Worm (Caenorhabditis elegans) whole organism, young adult: ENCODE data around the gene C49C3.20.

Experiments
- F23B12.7 ChIP-seq: sonication (generic microtip); optimal IDR thresholded peaks from 2 replicates; lab custom pipeline; 2017; ENCODE audit warnings: missing genetic modification characterization, mild to moderate bottlenecking, missing compliant biosample characterization, antibody characterized with exemption, moderate library complexity; ENCODE audit not compliant: insufficient read depth
- F37B4.10 ChIP-seq: fragments of 200-800 bp; sonication (Bioruptor generic); IDR thresholded peaks from 2 replicates; pipeline ENCODE4 v1.3.6; 2022; ENCODE audit warnings: missing genetic modification characterization, missing compliant biosample characterization
- F49E8.2 ChIP-seq: sonication (generic microtip); optimal IDR thresholded peaks from 3 replicates; lab custom pipeline; 2017; ENCODE audit warnings: missing genetic modification characterization, mild to moderate bottlenecking, missing compliant biosample characterization, antibody characterized with exemption, moderate library complexity; ENCODE audit not compliant: insufficient read depth
- F52B5.7 ChIP-seq: sonication (generic microtip); optimal IDR thresholded peaks from 2 replicates; lab custom pipeline; 2016; ENCODE audit warnings: mild to moderate bottlenecking, missing genetic modification characterization, missing compliant biosample characterization
- F55B11.4 ChIP-seq: sonication (generic microtip); optimal IDR thresholded peaks from 2 replicates; lab custom pipeline; 2016; ENCODE audit warnings: missing compliant biosample characterization, missing genetic modification characterization, borderline replicate concordance; ENCODE audit not compliant: insufficient read depth
- Y53G8AR.9 ChIP-seq: fragments of 200-800 bp; sonication (Bioruptor generic); conservative IDR thresholded peaks from 2 replicates; pipeline ENCODE4 v1.3.6; 2022; ENCODE audit warnings: missing genetic modification reagents, missing genetic modification characterization, missing compliant biosample characterization
- athp-1 ChIP-seq: sonication (generic microtip); optimal IDR thresholded peaks from 2 replicates; lab custom pipeline; 2017; ENCODE audit warnings: mild to moderate bottlenecking, missing genetic modification characterization, missing compliant biosample characterization
- attf-5 ChIP-seq: fragments of 200-800 bp; sonication (Bioruptor generic); optimal IDR thresholded peaks from 2 replicates; lab custom pipeline; 2018; ENCODE audit warnings: mild to moderate bottlenecking, missing genetic modification characterization, missing compliant biosample characterization
- attf-6 ChIP-seq: fragments of 200-800 bp; sonication (Bioruptor generic); IDR thresholded peaks from 2 replicates; pipeline ENCODE4 v1.3.6; 2022; ENCODE audit warnings: missing genetic modification reagents, missing genetic modification characterization, missing compliant biosample characterization
- cebp-1 ChIP-seq, 2 experiments: fragments of 200-800 bp in 1 of 2; sonication (Bioruptor generic) in 1 of 2; sonication (generic microtip) in 1 of 2; IDR thresholded peaks in 1 of 2; optimal IDR thresholded peaks in 1 of 2; 2 replicates each; pipeline versions ENCODE4 v1.3.6 to Lab custom; 2017 to 2022; ENCODE audit warnings: missing compliant biosample characterization in 2 of 2, missing genetic modification characterization in 2 of 2, mild to moderate bottlenecking in 1 of 2, missing genetic modification reagents in 1 of 2, moderate library complexity in 1 of 2
- cebp-2 ChIP-seq: fragments of 200-800 bp; sonication (Bioruptor generic); IDR thresholded peaks from 2 replicates; pipeline ENCODE4 v1.3.6; 2022; ENCODE audit warnings: missing genetic modification characterization, missing compliant biosample characterization
- ceh-100 ChIP-seq: fragments of 200-800 bp; sonication (Bioruptor generic); IDR thresholded peaks from 2 replicates; pipeline ENCODE4 v1.3.6; 2022; ENCODE audit warnings: missing genetic modification reagents, missing genetic modification characterization, missing compliant biosample characterization
- ceh-79 ChIP-seq: sonication (generic microtip); optimal IDR thresholded peaks from 2 replicates; lab custom pipeline; 2017; ENCODE audit warnings: mild to moderate bottlenecking, missing genetic modification characterization, missing compliant biosample characterization
- ceh-91 ChIP-seq: fragments of 200-800 bp; sonication (Bioruptor generic); IDR thresholded peaks from 2 replicates; pipeline ENCODE4 v1.3.6; 2022; ENCODE audit warnings: missing genetic modification reagents, missing genetic modification characterization, missing compliant biosample characterization
- efl-1 ChIP-seq: fragments of 150-350 bp; optimal IDR thresholded peaks from 2 replicates; lab custom pipeline; 2014; ENCODE audit warnings: missing biosample characterization, missing genetic modification reagents, missing genetic modification characterization
- ekl-4 ChIP-seq: fragments of 200-800 bp; sonication (Bioruptor generic); IDR thresholded peaks from 2 replicates; pipeline ENCODE4 v1.3.6; 2022; ENCODE audit warnings: missing genetic modification reagents, missing genetic modification characterization, missing compliant biosample characterization
- fkh-3 ChIP-seq: sonication (generic microtip); optimal IDR thresholded peaks from 2 replicates; lab custom pipeline; 2016; ENCODE audit warnings: mild to moderate bottlenecking, missing genetic modification characterization, missing compliant biosample characterization
- hlh-26 ChIP-seq: fragments of 200-800 bp; sonication (Bioruptor generic); conservative IDR thresholded peaks from 2 replicates; pipeline ENCODE4 v1.3.6; 2022; ENCODE audit warnings: missing genetic modification reagents, missing genetic modification characterization, missing compliant biosample characterization
- hmg-1.2 ChIP-seq: fragments of 200-800 bp; sonication (Bioruptor generic); IDR thresholded peaks from 2 replicates; pipeline ENCODE4 v1.3.6; 2022; ENCODE audit warnings: missing genetic modification reagents, missing genetic modification characterization, missing compliant biosample characterization
- hrde-1 ChIP-seq: sonication (generic microtip); optimal IDR thresholded peaks from 2 replicates; lab custom pipeline; 2016; ENCODE audit warnings: missing genetic modification characterization, mild to moderate bottlenecking, missing compliant biosample characterization, moderate library complexity, missing genotype, missing genetic modification reagents, borderline replicate concordance
- hsf-1 ChIP-seq: fragments of 200-800 bp; sonication (Bioruptor generic); IDR thresholded peaks from 2 replicates; pipeline ENCODE4 v1.3.6; 2022; ENCODE audit warnings: missing genetic modification reagents, missing genetic modification characterization, missing compliant biosample characterization
- lag-1 ChIP-seq: fragments of 200-800 bp; sonication (Bioruptor generic); IDR thresholded peaks from 2 replicates; pipeline ENCODE4 v1.3.6; 2022; ENCODE audit warnings: missing genetic modification reagents, missing genetic modification characterization, missing compliant biosample characterization
- lin-26 ChIP-seq: fragments of 200-800 bp; sonication (Bioruptor generic); IDR thresholded peaks from 2 replicates; pipeline ENCODE4 v1.3.6; 2022; ENCODE audit warnings: missing genetic modification reagents, missing genetic modification characterization, missing compliant biosample characterization
- lin-35 ChIP-seq, 3 experiments: fragments of 150-350 bp in 2 of 3; sonication (generic microtip) in 1 of 3; optimal IDR thresholded peaks; 2 replicates each; lab custom pipeline; 2014 to 2018; ENCODE audit warnings: missing biosample characterization in 3 of 3, missing genetic modification characterization in 3 of 3, missing genetic modification reagents in 3 of 3
- lsl-1 ChIP-seq: fragments of 200-800 bp; sonication (Bioruptor generic); optimal IDR thresholded peaks from 2 replicates; lab custom pipeline; 2018; ENCODE audit warnings: mild to moderate bottlenecking, missing genetic modification characterization, moderate library complexity, missing compliant biosample characterization
- madf-10 ChIP-seq: sonication (generic microtip); optimal IDR thresholded peaks from 2 replicates; lab custom pipeline; 2016; ENCODE audit warnings: mild to moderate bottlenecking, missing genetic modification characterization, missing compliant biosample characterization
- madf-3 ChIP-seq: fragments of 200-800 bp; sonication (Bioruptor generic); IDR thresholded peaks from 2 replicates; pipeline ENCODE4 v1.3.6; 2022; ENCODE audit warnings: missing genetic modification reagents, missing genetic modification characterization, missing compliant biosample characterization
- mel-28 ChIP-seq: sonication (generic microtip); optimal IDR thresholded peaks from 2 replicates; lab custom pipeline; 2016; ENCODE audit warnings: borderline replicate concordance, mild to moderate bottlenecking, missing genetic modification characterization, missing compliant biosample characterization
- mxl-1 ChIP-seq: sonication (generic microtip); optimal IDR thresholded peaks from 2 replicates; lab custom pipeline; 2016; ENCODE audit warnings: missing genetic modification characterization, missing compliant biosample characterization
- nfyb-1 ChIP-seq: fragments of 200-800 bp; sonication (Bioruptor generic); IDR thresholded peaks from 2 replicates; pipeline ENCODE4 v1.3.6; 2022; ENCODE audit warnings: missing genetic modification reagents, missing genetic modification characterization, missing compliant biosample characterization
- nhr-120 ChIP-seq: fragments of 200-800 bp; sonication (Bioruptor generic); IDR thresholded peaks from 2 replicates; pipeline ENCODE4 v1.3.6; 2022; ENCODE audit warnings: missing genetic modification characterization, missing compliant biosample characterization
- pbrm-1 ChIP-seq: fragments of 200-800 bp; sonication (Bioruptor generic); IDR thresholded peaks from 2 replicates; pipeline ENCODE4 v1.3.6; 2022; ENCODE audit warnings: missing genetic modification reagents, missing genetic modification characterization, missing compliant biosample characterization
- snpc-1.3 ChIP-seq: sonication (generic microtip); optimal IDR thresholded peaks from 2 replicates; lab custom pipeline; 2017; ENCODE audit warnings: missing genetic modification characterization, mild to moderate bottlenecking, missing compliant biosample characterization, antibody characterized with exemption, moderate library complexity, missing genotype, missing genetic modification reagents; ENCODE audit not compliant: insufficient read depth
- somi-1 ChIP-seq: fragments of 200-800 bp; sonication (Bioruptor generic); optimal IDR thresholded peaks from 2 replicates; lab custom pipeline; 2018; ENCODE audit warnings: mild to moderate bottlenecking, missing genetic modification characterization, missing compliant biosample characterization
- sptf-2 ChIP-seq: fragments of 200-800 bp; sonication (Bioruptor generic); optimal IDR thresholded peaks from 2 replicates; lab custom pipeline; 2018; ENCODE audit warnings: mild to moderate bottlenecking, missing genetic modification characterization, missing compliant biosample characterization
- unc-130 ChIP-seq: sonication (generic microtip); optimal IDR thresholded peaks from 2 replicates; lab custom pipeline; 2016; ENCODE audit warnings: missing genetic modification reagents, missing genetic modification characterization, missing compliant biosample characterization
- xnd-1 ChIP-seq: sonication (generic microtip); optimal IDR thresholded peaks from 2 replicates; lab custom pipeline; 2016; ENCODE audit warnings: missing genotype, missing genetic modification reagents, missing genetic modification characterization, missing compliant biosample characterization
- ztf-25 ChIP-seq: fragments of 200-800 bp; sonication (Bioruptor generic); IDR thresholded peaks from 2 replicates; pipeline ENCODE4 v1.3.6; 2022; ENCODE audit warnings: missing genetic modification reagents, missing genetic modification characterization, missing compliant biosample characterization

The C49C3.20 gene

DNA sequence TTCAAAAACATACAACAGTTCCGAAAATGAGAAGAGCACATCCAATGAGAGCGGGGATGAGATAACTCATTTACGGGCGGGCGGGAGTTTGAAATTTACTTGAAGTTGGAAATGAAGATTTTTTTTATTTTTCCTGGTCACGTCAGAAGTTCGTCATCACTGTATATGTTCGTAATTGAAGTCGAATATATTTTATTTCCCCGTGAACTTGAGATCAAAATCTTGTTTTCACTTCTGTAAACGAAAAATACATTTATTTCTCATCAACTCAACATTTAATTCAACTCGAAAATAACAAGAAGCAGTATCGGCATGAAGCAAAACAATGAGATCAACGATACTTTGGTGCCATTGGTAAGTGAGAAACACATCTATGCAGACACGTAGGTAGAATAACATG, at the start of gene C49C3.20:
Gene C49C3.20 (minus strand): TSS at position 101 of the 400 bp plus-strand sequence.
- no peak for TF ChIP-seq nhr-120 (GFP tag; lab: Robert Waterston, UW)
- TF ChIP-seq ceh-100 (GFP tag; lab: Robert Waterston, UW): no peak
- TF ChIP-seq ceh-79: no peak
- TF ChIP-seq xnd-1 (tag; lab: Kevin White, UChicago): no peak
- no peak for TF ChIP-seq lin-35 (GFP tag; optimal IDR thresholded peaks at IDR 0.05; lab: Kevin White, UChicago)
- no peak for TF ChIP-seq nfyb-1 (GFP tag; lab: Robert Waterston, UW)

DNA sequence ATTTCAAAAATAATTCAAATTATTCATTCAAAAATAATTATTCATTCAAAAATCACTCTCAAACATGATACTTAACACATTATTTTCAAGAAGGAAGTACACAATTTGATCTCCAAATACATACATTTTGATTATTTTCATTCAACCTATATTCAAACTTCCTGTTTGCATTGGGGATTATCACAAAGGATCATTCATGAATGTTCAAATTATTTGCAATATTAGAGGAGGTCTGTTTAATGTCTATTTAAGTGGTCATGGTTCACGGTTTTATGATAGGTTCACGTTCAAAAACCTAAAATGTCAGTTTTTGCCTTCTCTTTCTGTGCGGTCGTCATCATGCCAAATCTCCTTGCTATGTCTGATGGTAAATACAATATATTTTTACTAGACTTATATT, 44.8 kb upstream of the C49C3.20 start, which contains the start of gene clec-202:
Gene clec-202 (plus strand): TSS at position 301 of the 400 bp plus-strand sequence.
- TF ChIP-seq attf-6 (GFP tag; lab: Robert Waterston, UW) (no peak), hmg-1.2 (GFP tag; lab: Robert Waterston, UW) (no peak), F52B5.7 (no peak), F55B11.4 (tag; lab: Kevin White, UChicago) (no peak), ztf-25 (no peak), cebp-2 (GFP tag; lab: Robert Waterston, UW) (no peak), mxl-1 (tag; lab: Kevin White, UChicago) (no peak), hrde-1 (tag; lab: Kevin White, UChicago) (no peak)
- TF ChIP-seq, all 124 proteins: peak for 0

DNA sequence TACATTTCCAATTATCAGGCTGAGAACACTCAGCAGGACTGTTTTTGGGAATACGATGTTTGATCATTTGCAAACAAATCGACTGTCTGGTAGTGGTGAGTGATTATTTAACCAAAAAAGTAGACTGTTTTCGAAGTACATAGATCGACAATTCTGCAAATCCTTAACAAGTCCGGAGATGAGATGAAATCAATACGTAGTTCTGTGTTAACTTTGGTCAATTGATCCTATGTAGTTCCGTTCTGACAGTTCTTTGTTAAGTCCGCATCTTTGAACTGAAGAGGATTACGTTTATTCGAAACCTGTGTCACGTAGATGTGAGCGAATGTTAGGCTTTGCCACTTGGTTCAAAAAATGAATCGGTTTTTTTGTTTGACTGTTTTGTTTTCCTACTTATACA, 35.3 kb upstream of the C49C3.20 start, which contains the start of gene clec-199:
Gene clec-199 (plus strand): TSS at position 301 of the 400 bp plus-strand sequence.
- TF ChIP-seq hrde-1 (tag; lab: Kevin White, UChicago) (no peak), sptf-2 (no peak), F52B5.7 (no peak), nhr-120 (GFP tag; lab: Robert Waterston, UW) (no peak), snpc-1.3 (tag; lab: Kevin White, UChicago) (no peak), ceh-91 (GFP tag; lab: Robert Waterston, UW) (no peak), Y53G8AR.9 (GFP tag; lab: Robert Waterston, UW) (no peak), pbrm-1 (GFP tag; lab: Robert Waterston, UW) (no peak), F23B12.7 (tag; lab: Kevin White, UChicago) (no peak), lag-1 (no peak), athp-1 (no peak), attf-5 (GFP tag; lab: Kevin White, UChicago) (no peak), madf-3 (GFP tag; lab: Robert Waterston, UW) (no peak)
- TF ChIP-seq, all 124 proteins: peak for 0

DNA sequence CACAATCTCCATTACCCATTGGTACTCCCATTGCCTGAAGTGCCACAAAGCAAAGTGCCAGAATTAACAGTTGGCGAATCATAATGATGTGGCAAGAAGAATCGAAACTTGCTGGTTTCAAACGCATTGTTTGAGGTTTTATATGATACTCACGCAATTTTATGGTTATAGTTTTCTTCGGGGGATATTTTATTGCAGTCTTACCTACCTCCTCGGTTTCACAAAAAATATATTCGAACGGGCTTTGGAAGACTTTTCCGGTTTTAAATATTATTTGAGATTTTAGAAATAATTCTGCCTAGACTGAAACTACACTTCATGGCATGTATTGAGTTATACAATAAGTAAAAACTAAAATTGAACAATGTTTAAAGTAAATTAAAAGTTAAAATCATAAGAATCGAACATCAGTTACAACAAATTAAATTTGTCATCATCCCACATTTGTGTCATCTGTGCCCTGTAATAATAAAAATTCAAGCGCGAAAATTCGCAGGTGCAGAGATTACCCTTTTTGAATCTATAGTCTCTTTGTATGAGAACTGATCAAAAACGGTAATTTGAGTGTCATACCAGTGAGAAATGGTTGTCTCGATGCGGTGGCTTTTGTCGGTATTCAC, 30.4 kb upstream of the C49C3.20 start, which contains the start of the genes clec-197 and clec-198:
Gene clec-197 (minus strand): TSS at position 101 of the 620 bp plus-strand sequence.
Gene clec-198 (plus strand): TSS at position 570 of the 620 bp plus-strand sequence.
- no peak for TF ChIP-seq lsl-1 (GFP tag; lab: Kevin White, UChicago)
- no peak for TF ChIP-seq madf-10 (tag; lab: Kevin White, UChicago)
- no peak for TF ChIP-seq mel-28 (tag; lab: Kevin White, UChicago)
- no peak for TF ChIP-seq hsf-1 (GFP tag; lab: Robert Waterston, UW)
- TF ChIP-seq F49E8.2: no peak

DNA sequence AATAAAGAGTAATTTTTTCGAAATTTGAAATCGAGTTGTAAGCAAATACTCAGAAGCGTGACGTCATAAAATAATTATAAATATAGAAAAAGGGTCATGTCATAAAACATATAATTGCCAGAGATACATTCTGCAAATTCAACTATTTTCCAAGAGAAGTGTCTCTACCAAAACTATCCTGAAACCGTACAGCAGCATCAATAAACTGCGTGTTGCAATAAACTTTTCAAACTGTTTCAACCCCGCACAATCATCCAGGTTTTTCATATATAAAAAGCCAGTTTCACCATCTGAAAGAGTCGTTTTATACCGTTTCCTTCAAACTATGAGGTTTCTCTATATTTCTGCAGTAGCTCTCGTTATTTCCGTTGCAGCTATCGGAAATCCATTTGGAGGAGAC, 27.2 kb upstream of the C49C3.20 start, which contains the start of gene C49C3.11:
Gene C49C3.11 (plus strand): TSS at position 301 of the 400 bp plus-strand sequence.
- TF ChIP-seq F52B5.7 (no peak), fkh-3 (tag; lab: Kevin White, UChicago) (no peak), F37B4.10 (GFP tag; lab: Robert Waterston, UW) (no peak), lin-26 (no peak), hlh-26 (GFP tag; lab: Robert Waterston, UW) (no peak), hrde-1 (tag; lab: Kevin White, UChicago) (no peak), efl-1 (GFP tag; lab: Kevin White, UChicago) (no peak), unc-130 (no peak), ekl-4 (GFP tag; lab: Robert Waterston, UW) (no peak), somi-1 (GFP tag; lab: Kevin White, UChicago) (no peak), cebp-1 (GFP tag; IDR thresholded peaks at IDR 0.05; lab: Robert Waterston, UW) (no peak), cebp-1 (tag; optimal IDR thresholded peaks at IDR 0.05; lab: Kevin White, UChicago) (no peak)
